Fruit fly (Drosophila melanogaster): ENCODE measurements around the gene CG16989.
A peak's percentile ranks its signal among the peaks of the same experiment; 100 is the strongest.

CG16989 gene

dm6 chrX:767928-768327 is 25.0 kb upstream of the CG16989 start:
- TF ChIP-seq Pif1A (GFP tag; optimal IDR thresholded peaks at IDR 0.05) (peak; percentile 60), CG13204 (GFP tag; optimal IDR thresholded peaks at IDR 0.05) (peak; percentile 67), CG12605 (GFP tag; IDR thresholded peaks at IDR 0.05) (0 out of 2 replicates have a peak, but pooled peaks have one; percentile 7), CG15710 (tag; optimal IDR thresholded peaks at IDR 0.05) (peak; percentile 11), Pif1B (GFP tag; optimal IDR thresholded peaks at IDR 0.05) (peak; percentile 71), fd96Ca (GFP tag; IDR thresholded peaks at IDR 0.05) (no peak), CG8159 (tag; optimal IDR thresholded peaks at IDR 0.05) (peak; percentile 47), rn (GFP tag; IDR thresholded peaks at IDR 0.05) (no peak), CG4496 (GFP tag; IDR thresholded peaks at IDR 0.05) (no peak; the same call in 2 of the 3 replicates), CG17806 (tag; optimal IDR thresholded peaks at IDR 0.05) (no peak), Snoo (tag; optimal IDR thresholded peaks at IDR 0.05) (peak; percentile 61), CG14655 (GFP tag; optimal IDR thresholded peaks at IDR 0.05) (peak; percentile 25), D1 (tag; optimal IDR thresholded peaks at IDR 0.05) (no peak), CG9948 (tag; optimal IDR thresholded peaks at IDR 0.05) (no peak), gl (tag; optimal IDR thresholded peaks at IDR 0.05) (peak; percentile 50), CG8301 (tag; optimal IDR thresholded peaks at IDR 0.05) (no peak), CG32121 (GFP tag; IDR thresholded peaks at IDR 0.05) (no peak), CG34367 (tag; optimal IDR thresholded peaks at IDR 0.05) (peak; percentile 44), Ets98B (GFP tag; IDR thresholded peaks at IDR 0.05) (no peak)

- TF ChIP-seq CG34367 (tag; optimal IDR thresholded peaks at IDR 0.05) = no peak
Measured at dm6 chrX:768480-769123, 24.3 kb upstream of the CG16989 start.

DNA sequence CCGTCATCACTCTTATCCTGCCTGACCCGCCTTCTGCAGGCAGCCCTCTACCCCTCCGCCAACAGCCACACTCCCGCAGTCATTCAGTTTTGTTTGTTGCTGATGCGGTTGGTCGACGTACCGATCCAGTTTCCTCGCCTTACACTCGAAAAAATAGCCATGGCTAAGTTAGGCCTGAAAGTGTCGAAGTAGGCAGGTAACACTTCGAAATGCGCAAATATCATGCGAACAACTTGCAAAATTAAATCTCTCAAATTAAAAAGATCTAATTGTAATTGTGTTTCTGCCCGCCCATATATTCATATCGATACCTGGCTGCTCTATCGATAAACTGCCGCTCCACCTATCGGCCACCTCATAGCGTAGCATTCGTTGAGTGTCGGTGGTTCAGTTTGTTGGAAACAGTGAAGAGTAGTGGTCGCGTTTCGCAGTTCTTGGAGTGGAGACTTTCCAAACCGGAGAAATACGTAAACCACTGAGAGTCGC is 23.3 kb upstream of the CG16989 start, which contains the start of gene fz3:
fz3 (plus strand) TSS at position 307 of the 486 bp plus-strand sequence.
- no peak for TF ChIP-seq rn (GFP tag; IDR thresholded peaks at IDR 0.05)
- TF ChIP-seq CG4496 (GFP tag; IDR thresholded peaks at IDR 0.05) = peak; percentile 74; the same call in 2 of the 3 replicates
- TF ChIP-seq CG9948 (tag; optimal IDR thresholded peaks at IDR 0.05) = peak; percentile 47
- peak; percentile 89 for TF ChIP-seq CG13204 (GFP tag; optimal IDR thresholded peaks at IDR 0.05)
- peak; percentile 64 for TF ChIP-seq CG8301 (tag; optimal IDR thresholded peaks at IDR 0.05)
- peak; percentile 78 for TF ChIP-seq Pif1A (GFP tag; optimal IDR thresholded peaks at IDR 0.05)
- peak; percentile 78 for TF ChIP-seq Ets98B (GFP tag; IDR thresholded peaks at IDR 0.05)
- peak; percentile 61 for TF ChIP-seq Snoo (tag; optimal IDR thresholded peaks at IDR 0.05)
- TF ChIP-seq D1 (tag; optimal IDR thresholded peaks at IDR 0.05) = no peak
- TF ChIP-seq CG15710 (tag; optimal IDR thresholded peaks at IDR 0.05) = peak; percentile 68
- TF ChIP-seq Pif1B (GFP tag; optimal IDR thresholded peaks at IDR 0.05) = peak; percentile 79
- no peak for TF ChIP-seq CG32121 (GFP tag; IDR thresholded peaks at IDR 0.05)
- TF ChIP-seq CG14655 (GFP tag; optimal IDR thresholded peaks at IDR 0.05) = peak; percentile 70
- TF ChIP-seq CG8159 (tag; optimal IDR thresholded peaks at IDR 0.05) = peak; percentile 67
- peak; percentile 62 for TF ChIP-seq EcR (GFP tag; optimal IDR thresholded peaks at IDR 0.05)
- peak; percentile 37 for TF ChIP-seq CG34367 (tag; optimal IDR thresholded peaks at IDR 0.05)
- TF ChIP-seq fd96Ca (GFP tag; IDR thresholded peaks at IDR 0.05) = peak; percentile 76
- TF ChIP-seq gl (tag; optimal IDR thresholded peaks at IDR 0.05) = peak; percentile 60
- TF ChIP-seq CG12605 (GFP tag; IDR thresholded peaks at IDR 0.05) = peak; percentile 46; the same call in 1 of the 2 replicates
- no peak for TF ChIP-seq CG10348 (GFP tag; IDR thresholded peaks at IDR 0.05)
- TF ChIP-seq CG17806 (tag; optimal IDR thresholded peaks at IDR 0.05) = peak; percentile 63

dm6 chrX:771431-772064 is 21.4 kb upstream of the CG16989 start:
- peak; percentile 19 for TF ChIP-seq CG34367 (tag; optimal IDR thresholded peaks at IDR 0.05)
- no peak for TF ChIP-seq CG10348 (GFP tag; IDR thresholded peaks at IDR 0.05)
- TF ChIP-seq CG14655 (GFP tag; optimal IDR thresholded peaks at IDR 0.05) = peak; percentile 9
- TF ChIP-seq Snoo (tag; optimal IDR thresholded peaks at IDR 0.05) = no peak
- TF ChIP-seq CG12605 (GFP tag; IDR thresholded peaks at IDR 0.05) = no peak
- peak; percentile 39 for TF ChIP-seq CG9948 (tag; optimal IDR thresholded peaks at IDR 0.05)
- TF ChIP-seq CG8159 (tag; optimal IDR thresholded peaks at IDR 0.05) = peak; percentile 28
- TF ChIP-seq gl (tag; optimal IDR thresholded peaks at IDR 0.05) = no peak
- peak; percentile 43 for TF ChIP-seq CG17806 (tag; optimal IDR thresholded peaks at IDR 0.05)

dm6 chrX:772305-772986 is 20.5 kb upstream of the CG16989 start:
- TF ChIP-seq CG8159 (tag; optimal IDR thresholded peaks at IDR 0.05) = no peak
- TF ChIP-seq Ets98B (GFP tag; IDR thresholded peaks at IDR 0.05) = no peak
- TF ChIP-seq Pif1B (GFP tag; optimal IDR thresholded peaks at IDR 0.05) = no peak
- no peak for TF ChIP-seq CG15710 (tag; optimal IDR thresholded peaks at IDR 0.05)
- TF ChIP-seq Pif1A (GFP tag; optimal IDR thresholded peaks at IDR 0.05) = no peak
- TF ChIP-seq CG4496 (GFP tag; IDR thresholded peaks at IDR 0.05) = no peak
- TF ChIP-seq CG14655 (GFP tag; optimal IDR thresholded peaks at IDR 0.05) = no peak
- TF ChIP-seq gl (tag; optimal IDR thresholded peaks at IDR 0.05) = no peak
- TF ChIP-seq CG17806 (tag; optimal IDR thresholded peaks at IDR 0.05) = no peak
- no peak for TF ChIP-seq D1 (tag; optimal IDR thresholded peaks at IDR 0.05)
